Worm (Caenorhabditis elegans): ENCODE data around the gene C53B7.2.

The C53B7.2 gene

ce11 chrX:6845934-6846333 is at the start of gene C53B7.2:
TSS of gene C53B7.2 (plus strand) at chrX:6846234.
- no peak for TF ChIP-seq C04F5.9 (tag; optimal IDR thresholded peaks at IDR 0.05)
- TF ChIP-seq ztf-4 (tag; optimal IDR thresholded peaks at IDR 0.05), result no peak
- TF ChIP-seq ces-1 (GFP tag; optimal IDR thresholded peaks at IDR 0.05), result no peak
- TF ChIP-seq lsy-2 (tag; optimal IDR thresholded peaks at IDR 0.05), result no peak
- TF ChIP-seq lin-14 (GFP tag; optimal IDR thresholded peaks at IDR 0.05), result peak; percentile 5

- no peak for TF ChIP-seq efl-1 (optimal IDR thresholded peaks at IDR 0.05)
- peak in 1 of 2 experiments; percentile 74 for TF ChIP-seq efl-1 (GFP tag; optimal IDR thresholded peaks at IDR 0.05 in 1 of 2)
- no peak for TF ChIP-seq elt-2 (tag; optimal IDR thresholded peaks at IDR 0.05)
These were observed 46.3 kb upstream of the C53B7.2 start, which contains the start of gene M03A8.3 for ce11 chrX:6799776-6800175. TSS of gene M03A8.3 (plus strand) at chrX:6800053.

- TF ChIP-seq nhr-77 (tag; optimal IDR thresholded peaks at IDR 0.05), result no peak
- no peak for TF ChIP-seq fkh-4 (tag; optimal IDR thresholded peaks at IDR 0.05; ENCODE audit: borderline replicate concordance)
- TF ChIP-seq swsn-7 (tag; optimal IDR thresholded peaks at IDR 0.05), result no peak
- no peak for TF ChIP-seq nhr-71 (tag; optimal IDR thresholded peaks at IDR 0.05)
- TF ChIP-seq lin-39 (tag; optimal IDR thresholded peaks at IDR 0.05), result no peak
- TF ChIP-seq nhr-19 (GFP tag; conservative IDR thresholded peaks at IDR 0.05), result no peak
- TF ChIP-seq ztf-4 (tag; optimal IDR thresholded peaks at IDR 0.05), result no peak
- TF ChIP-seq nhr-84 (tag; optimal IDR thresholded peaks at IDR 0.05), result no peak
These were observed 44.5 kb upstream of the C53B7.2 start for ce11 chrX:6801546-6801945.

ce11 chrX:6804405-6804804 is 41.6 kb upstream of the C53B7.2 start:
- peak; percentile 51 for TF ChIP-seq nhr-47 (tag; optimal IDR thresholded peaks at IDR 0.05)
- TF ChIP-seq nhr-20 (tag; optimal IDR thresholded peaks at IDR 0.05), result peak; percentile 37
- peak; percentile 7 for TF ChIP-seq sox-4 (tag; optimal IDR thresholded peaks at IDR 0.05)
- peak in 1 of 2 experiments; percentile 25 for TF ChIP-seq lin-35 (GFP tag; optimal IDR thresholded peaks at IDR 0.05)
- TF ChIP-seq fkh-8 (tag; optimal IDR thresholded peaks at IDR 0.05), result peak; percentile 71
- TF ChIP-seq mep-1 (tag; optimal IDR thresholded peaks at IDR 0.05), result peak; percentile 6
- TF ChIP-seq ceh-90 (tag; optimal IDR thresholded peaks at IDR 0.05), result no peak
- no peak for TF ChIP-seq rnt-1 (tag; optimal IDR thresholded peaks at IDR 0.05)
- TF ChIP-seq C16A3.4 (tag; optimal IDR thresholded peaks at IDR 0.05), result no peak
- no peak for TF ChIP-seq efl-1 (optimal IDR thresholded peaks at IDR 0.05)
- peak in 1 of 2 experiments; percentile 91 for TF ChIP-seq efl-1 (GFP tag; optimal IDR thresholded peaks at IDR 0.05 in 1 of 2)
- TF ChIP-seq unc-98 (GFP tag; IDR thresholded peaks at IDR 0.05), result no peak
- peak; percentile 4 for TF ChIP-seq pax-3 (tag; optimal IDR thresholded peaks at IDR 0.05)
- peak; percentile 12 for TF ChIP-seq egl-13 (tag; optimal IDR thresholded peaks at IDR 0.05)

ce11 chrX:6804857-6805256 is 41.2 kb upstream of the C53B7.2 start:
- TF ChIP-seq ceh-82 (tag; optimal IDR thresholded peaks at IDR 0.05) (peak; percentile 6 to 48 (median 28)), dsc-1 (tag; optimal IDR thresholded peaks at IDR 0.05) (peak; percentile 10), grh-1 (GFP tag; IDR thresholded peaks at IDR 0.05) (peak; percentile 58), C34B4.2 (tag; optimal IDR thresholded peaks at IDR 0.05) (no peak), swsn-7 (tag; optimal IDR thresholded peaks at IDR 0.05) (peak; percentile 54), nhr-76 (tag; optimal IDR thresholded peaks at IDR 0.05) (no peak), nhr-71 (tag; optimal IDR thresholded peaks at IDR 0.05) (peak; percentile 83), ceh-88 (GFP tag; IDR thresholded peaks at IDR 0.05) (no peak), sptf-1 (tag; optimal IDR thresholded peaks at IDR 0.05) (no peak), rnt-1 (tag; optimal IDR thresholded peaks at IDR 0.05) (peak; percentile 61), nhr-20 (tag; optimal IDR thresholded peaks at IDR 0.05) (peak; percentile 67), egl-13 (tag; optimal IDR thresholded peaks at IDR 0.05) (no peak), vab-15 (tag; optimal IDR thresholded peaks at IDR 0.05) (no peak), mab-9 (GFP tag; IDR thresholded peaks at IDR 0.05) (no peak), nhr-85 (tag) (peak; percentile 75), mef-2 (tag; optimal IDR thresholded peaks at IDR 0.05) (no peak), skn-1 (tag; optimal IDR thresholded peaks at IDR 0.05) (peak; percentile 83), unc-130 (tag; optimal IDR thresholded peaks at IDR 0.05) (peak; percentile 14), blmp-1 (tag; optimal IDR thresholded peaks at IDR 0.05) (peak; percentile 57), hlh-17 (GFP tag; optimal IDR thresholded peaks at IDR 0.05; ENCODE audit: borderline replicate concordance) (no peak), aly-2 (tag; optimal IDR thresholded peaks at IDR 0.05) (no peak), elt-3 (tag; optimal IDR thresholded peaks at IDR 0.05) (peak in 1 of 6 experiments; percentile 23), tlp-1 (tag; optimal IDR thresholded peaks at IDR 0.05) (no peak), lin-14 (GFP tag; optimal IDR thresholded peaks at IDR 0.05) (peak; percentile 72), ceh-63 (GFP tag; optimal IDR thresholded peaks at IDR 0.05) (no peak)
